Fruit fly (Drosophila melanogaster) whole organism, embryonic: ENCODE measurements around the gene CkIIalpha-i3.

ENCODE experiments used
- Atf3 ChIP-seq: fragments of 200-800 bp; sonication (Bioruptor generic); optimal IDR thresholded peaks from 3 replicates; lab custom pipeline; 2016; ENCODE audit warnings: missing biosample characterization, missing genetic modification characterization
- BtbVII ChIP-seq: fragments of 200-800 bp; sonication (Bioruptor generic); optimal IDR thresholded peaks from 3 replicates; lab custom pipeline; 2017; ENCODE audit warnings: missing biosample characterization, mild to moderate bottlenecking, missing genetic modification characterization
- Bteb2 ChIP-seq: fragments of 200-800 bp; sonication (Bioruptor generic); optimal IDR thresholded peaks from 2 replicates; lab custom pipeline; 2016; ENCODE audit warnings: missing biosample characterization, missing genetic modification characterization
- CG10209 ChIP-seq: fragments of 200-800 bp; sonication (Bioruptor generic); optimal IDR thresholded peaks from 3 replicates; lab custom pipeline; 2017; ENCODE audit warnings: missing biosample characterization, mild to moderate bottlenecking, missing genetic modification characterization, missing genetic modification reagents
- CG10274 ChIP-seq: fragments of 200-800 bp; sonication (Bioruptor generic); optimal IDR thresholded peaks from 3 replicates; lab custom pipeline; 2017; ENCODE audit warnings: missing biosample characterization, mild to moderate bottlenecking, missing genetic modification characterization
- CG11398 ChIP-seq: fragments of 200-800 bp; sonication (Bioruptor generic); optimal IDR thresholded peaks from 2 replicates; lab custom pipeline; 2016; ENCODE audit warnings: missing biosample characterization, missing genetic modification characterization
- CG12391 ChIP-seq: fragments of 200-800 bp; sonication (Bioruptor generic); optimal IDR thresholded peaks from 3 replicates; lab custom pipeline; 2018; ENCODE audit warnings: missing biosample characterization, mild to moderate bottlenecking, missing genetic modification characterization, moderate library complexity
- CG13624 ChIP-seq: fragments of 200-800 bp; sonication (Bioruptor generic); optimal IDR thresholded peaks from 2 replicates; lab custom pipeline; 2016; ENCODE audit warnings: missing biosample characterization, missing genetic modification characterization
- CG14441 ChIP-seq: fragments of 200-800 bp; sonication (Bioruptor generic); IDR thresholded peaks from 2 replicates; pipeline ENCODE4 v1.3.6; 2022; ENCODE audit warnings: missing biosample characterization, missing genetic modification characterization
- CG1602 ChIP-seq: fragments of 200-800 bp; sonication (Bioruptor generic); optimal IDR thresholded peaks from 3 replicates; lab custom pipeline; 2016; ENCODE audit warnings: missing biosample characterization, missing genetic modification characterization
- CG18476 ChIP-seq: fragments of 200-800 bp; sonication (Bioruptor generic); optimal IDR thresholded peaks from 2 replicates; lab custom pipeline; 2016; ENCODE audit warnings: missing biosample characterization, mild to moderate bottlenecking, missing genetic modification characterization
- CG18764 ChIP-seq: fragments of 200-800 bp; sonication (Bioruptor generic); optimal IDR thresholded peaks from 3 replicates; lab custom pipeline; 2016; ENCODE audit warnings: missing biosample characterization, missing genetic modification characterization
- CG31365 ChIP-seq: fragments of 200-800 bp; sonication (Bioruptor generic); optimal IDR thresholded peaks from 2 replicates; lab custom pipeline; 2018; ENCODE audit warnings: missing biosample characterization, mild to moderate bottlenecking, missing genetic modification characterization
- CG3838 ChIP-seq: fragments of 200-800 bp; sonication (Bioruptor generic); optimal IDR thresholded peaks from 3 replicates; lab custom pipeline; 2016; ENCODE audit warnings: missing biosample characterization, missing genetic modification characterization
- CG6791 ChIP-seq: fragments of 200-800 bp; sonication (Bioruptor generic); IDR thresholded peaks from 3 replicates; pipeline ENCODE4 v1.3.6; 2022; ENCODE audit warnings: missing biosample characterization, missing genetic modification characterization; ENCODE audit not compliant: partially characterized antibody
- CG7372 ChIP-seq: fragments of 200-800 bp; sonication (Bioruptor generic); IDR thresholded peaks from 2 replicates; pipeline ENCODE4 v1.3.6; 2022; ENCODE audit warnings: missing biosample characterization, missing genetic modification characterization
- CG7839 ChIP-seq: fragments of 200-800 bp; sonication (Bioruptor generic); optimal IDR thresholded peaks from 3 replicates; lab custom pipeline; 2018; ENCODE audit warnings: missing biosample characterization, mild to moderate bottlenecking, missing genetic modification characterization, moderate library complexity
- CG8359 ChIP-seq: fragments of 200-800 bp; sonication (Bioruptor generic); optimal IDR thresholded peaks from 2 replicates; lab custom pipeline; 2017; ENCODE audit warnings: missing biosample characterization, mild to moderate bottlenecking, missing genetic modification characterization, borderline replicate concordance
- Dfd ChIP-seq, 2 experiments: fragments of >200 bp; optimal IDR thresholded peaks; 2 replicates each; lab custom pipeline; 2017; ENCODE audit warnings: missing biosample characterization in 2 of 2, missing genetic modification characterization in 2 of 2
- Dll ChIP-seq: fragments of 200-800 bp; sonication (Bioruptor generic); IDR thresholded peaks from 4 replicates; pipeline ENCODE4 v1.3.6; 2022; ENCODE audit warnings: missing biosample characterization, missing genetic modification characterization; ENCODE audit not compliant: partially characterized antibody
- Drgx ChIP-seq: fragments of 200-800 bp; sonication (Bioruptor generic); IDR thresholded peaks from 2 replicates; pipeline ENCODE4 v1.3.6; 2022; ENCODE audit warnings: missing biosample characterization, missing genetic modification characterization
- H15 ChIP-seq: fragments of 200-800 bp; sonication (Bioruptor generic); IDR thresholded peaks from 3 replicates; pipeline ENCODE4 v1.3.6; 2022; ENCODE audit warnings: missing biosample characterization, missing genetic modification characterization
- Jarid2 ChIP-seq: fragments of 200-800 bp; sonication (Bioruptor generic); optimal IDR thresholded peaks from 3 replicates; lab custom pipeline; 2017; ENCODE audit warnings: mild to moderate bottlenecking, missing biosample characterization, missing genetic modification reagents, missing genetic modification characterization
- NfI ChIP-seq: fragments of 200-800 bp; sonication (Bioruptor generic); optimal IDR thresholded peaks from 3 replicates; lab custom pipeline; 2018; ENCODE audit warnings: missing biosample characterization, mild to moderate bottlenecking, missing genetic modification characterization, moderate library complexity
- PHDP ChIP-seq: fragments of 200-800 bp; sonication (Bioruptor generic); optimal IDR thresholded peaks from 3 replicates; lab custom pipeline; 2018; ENCODE audit warnings: missing biosample characterization, mild to moderate bottlenecking, missing genetic modification characterization, moderate library complexity
- Rfx ChIP-seq: fragments of 200-800 bp; sonication (Bioruptor generic); IDR thresholded peaks from 2 replicates; pipeline ENCODE4 v1.3.6; 2022; ENCODE audit warnings: missing biosample characterization, missing genetic modification characterization
- Sin3A ChIP-seq: fragments of >200 bp; optimal IDR thresholded peaks from 2 replicates; lab custom pipeline; 2018
- Tbp ChIP-seq: fragments of >200 bp; optimal IDR thresholded peaks from 2 replicates; lab custom pipeline; 2018; ENCODE audit warnings: missing biosample characterization, missing genetic modification characterization
- abd-A ChIP-seq: fragments of 200-800 bp; sonication (Bioruptor generic); optimal IDR thresholded peaks from 3 replicates; lab custom pipeline; 2019; ENCODE audit warnings: missing biosample characterization, mild to moderate bottlenecking, missing genetic modification characterization, moderate library complexity
- amos ChIP-seq: fragments of 200-800 bp; sonication (Bioruptor generic); IDR thresholded peaks from 2 replicates; pipeline ENCODE4 v1.3.6; 2022; ENCODE audit warnings: missing biosample characterization, missing genetic modification characterization; ENCODE audit not compliant: partially characterized antibody
- ase ChIP-seq: fragments of 200-800 bp; sonication (Bioruptor generic); IDR thresholded peaks from 3 replicates; pipeline ENCODE4 v1.3.6; 2022; ENCODE audit warnings: missing biosample characterization, missing genetic modification characterization
- bigmax ChIP-seq: fragments of 200-800 bp; sonication (Bioruptor generic); optimal IDR thresholded peaks from 2 replicates; lab custom pipeline; 2018; ENCODE audit warnings: missing biosample characterization, mild to moderate bottlenecking, missing genetic modification characterization
- chm ChIP-seq: fragments of 200-800 bp; sonication (Bioruptor generic); IDR thresholded peaks from 2 replicates; pipeline ENCODE4 v1.3.6; 2022; ENCODE audit warnings: missing biosample characterization, missing genetic modification characterization
- emc ChIP-seq: fragments of 200-800 bp; sonication (Bioruptor generic); optimal IDR thresholded peaks from 2 replicates; lab custom pipeline; 2016; ENCODE audit warnings: missing biosample characterization, missing genetic modification characterization
- ham ChIP-seq: fragments of 200-800 bp; sonication (Bioruptor generic); IDR thresholded peaks from 2 replicates; pipeline ENCODE4 v1.3.6; 2022; ENCODE audit warnings: missing biosample characterization, missing genetic modification characterization
- kah ChIP-seq: fragments of 200-800 bp; sonication (Bioruptor generic); optimal IDR thresholded peaks from 2 replicates; lab custom pipeline; 2018; ENCODE audit warnings: missing biosample characterization, mild to moderate bottlenecking, missing genetic modification characterization
- mld ChIP-seq: fragments of 200-800 bp; sonication (Bioruptor generic); IDR thresholded peaks from 3 replicates; pipeline ENCODE4 v1.3.6; 2022; ENCODE audit warnings: missing biosample characterization, missing genetic modification characterization; ENCODE audit not compliant: partially characterized antibody
- nau ChIP-seq: fragments of 200-800 bp; sonication (Bioruptor generic); optimal IDR thresholded peaks from 3 replicates; lab custom pipeline; 2017; ENCODE audit warnings: missing biosample characterization, mild to moderate bottlenecking, missing genetic modification characterization, missing genetic modification reagents
- oc ChIP-seq: fragments of 200-800 bp; sonication (Bioruptor generic); optimal IDR thresholded peaks from 2 replicates; lab custom pipeline; 2018; ENCODE audit warnings: missing biosample characterization, mild to moderate bottlenecking, missing genetic modification characterization, moderate library complexity
- odd ChIP-seq: fragments of 200-800 bp; sonication (Bioruptor generic); optimal IDR thresholded peaks from 2 replicates; lab custom pipeline; 2017; ENCODE audit warnings: missing biosample characterization, mild to moderate bottlenecking, missing genetic modification characterization
- pzg ChIP-seq: fragments of 200-800 bp; sonication (Bioruptor generic); optimal IDR thresholded peaks from 3 replicates; lab custom pipeline; 2018; ENCODE audit warnings: missing biosample characterization, mild to moderate bottlenecking, missing genetic modification characterization, moderate library complexity
- sens-2 ChIP-seq: fragments of 200-800 bp; sonication (Bioruptor generic); IDR thresholded peaks from 2 replicates; pipeline ENCODE4 v1.3.6; 2022; ENCODE audit warnings: missing biosample characterization, missing genetic modification characterization
- sima ChIP-seq: fragments of 200-800 bp; sonication (Bioruptor generic); optimal IDR thresholded peaks from 2 replicates; lab custom pipeline; 2016; ENCODE audit warnings: missing biosample characterization, missing genetic modification characterization
- sob ChIP-seq: fragments of 200-800 bp; sonication (Bioruptor generic); IDR thresholded peaks from 2 replicates; pipeline ENCODE4 v1.3.6; 2022; ENCODE audit warnings: missing biosample characterization, missing genetic modification characterization
- stc ChIP-seq: fragments of 200-800 bp; sonication (Bioruptor generic); IDR thresholded peaks from 2 replicates; pipeline ENCODE4 v1.3.6; 2022; ENCODE audit warnings: missing biosample characterization, missing genetic modification characterization
- sug ChIP-seq: fragments of 200-800 bp; optimal IDR thresholded peaks from 2 replicates; lab custom pipeline; 2019; ENCODE audit warnings: missing biosample characterization, mild to moderate bottlenecking, missing genetic modification characterization, moderate library complexity
- unpg ChIP-seq: fragments of 200-800 bp; sonication (Bioruptor generic); optimal IDR thresholded peaks from 3 replicates; lab custom pipeline; 2018; ENCODE audit warnings: missing biosample characterization, mild to moderate bottlenecking, missing genetic modification characterization, moderate library complexity
- vvl ChIP-seq: fragments of 200-800 bp; sonication (Bioruptor generic); IDR thresholded peaks from 2 replicates; pipeline ENCODE4 v1.3.6; 2022; ENCODE audit warnings: missing biosample characterization, missing genetic modification characterization
- zen ChIP-seq: fragments of 200-800 bp; sonication (Bioruptor generic); optimal IDR thresholded peaks from 3 replicates; lab custom pipeline; 2018; ENCODE audit warnings: missing biosample characterization, mild to moderate bottlenecking, missing genetic modification characterization, moderate library complexity
- zfh1 ChIP-seq: fragments of 200-800 bp; sonication (Bioruptor generic); IDR thresholded peaks from 3 replicates; pipeline ENCODE4 v1.3.6; 2022; ENCODE audit warnings: missing biosample characterization, missing genetic modification characterization

Gene CkIIalpha-i3

dm6 chr3L:698748-699367 lies 11.5 kb downstream of the CkIIalpha-i3 start, which contains the start of gene CG13894 (continued):
- TF ChIP-seq oc (peak; percentile 61), CG10209 (no peak), CG18764 (GFP tag; lab: Kevin White, UChicago) (no peak), Drgx (GFP tag; lab: Robert Waterston, UW) (peak; percentile 31; the same call in 1 of the 2 replicates), sima (GFP tag; lab: Kevin White, UChicago) (no peak), CG3838 (GFP tag; lab: Kevin White, UChicago) (peak; percentile 12), ham (no peak), abd-A (tag; lab: Kevin White, UChicago) (peak; percentile 66), Atf3 (peak; percentile 3), Dfd (GFP tag; optimal IDR thresholded peaks at IDR 0.05; lab: Kevin White, UChicago) (no peak), Sin3A (lab: Kevin White, UChicago) (no peak), Dll (0 out of 4 replicates have a peak, but pooled peaks have one; percentile 38), CG14441 (no peak), Rfx (GFP tag; lab: Robert Waterston, UW) (0 out of 2 replicates have a peak, but pooled peaks have one; percentile 6), CG18476 (no peak), Bteb2 (GFP tag; lab: Kevin White, UChicago) (peak; percentile 37), mld (GFP tag; lab: Robert Waterston, UW) (no peak), chm (GFP tag; lab: Robert Waterston, UW) (peak; percentile 77), NfI (no peak), zen (tag; lab: Kevin White, UChicago) (no peak), BtbVII (GFP tag; lab: Kevin White, UChicago) (peak; percentile 52), CG11398 (GFP tag; lab: Kevin White, UChicago) (peak; percentile 40), CG31365 (no peak), ase (GFP tag; lab: Robert Waterston, UW) (no peak; the same call in 2 of the 3 replicates), vvl (peak; percentile 54), CG10274 (GFP tag; lab: Kevin White, UChicago) (peak; percentile 21), CG7372 (GFP tag; lab: Robert Waterston, UW) (peak; percentile 78), Tbp (GFP tag; lab: Kevin White, UChicago) (no peak), CG8359 (GFP tag; lab: Kevin White, UChicago) (no peak), CG13624 (GFP tag; lab: Kevin White, UChicago) (peak; percentile 47), bigmax (GFP tag; lab: Kevin White, UChicago) (no peak), amos (GFP tag; lab: Robert Waterston, UW) (peak; percentile 31; the same call in 1 of the 2 replicates), odd (GFP tag; lab: Kevin White, UChicago) (no peak), nau (GFP tag; lab: Kevin White, UChicago) (no peak), sug (no peak), CG12391 (no peak), unpg (GFP tag; lab: Kevin White, UChicago) (no peak), CG6791 (GFP tag; lab: Robert Waterston, UW) (peak; percentile 88), H15 (no peak), zfh1 (GFP tag; lab: Robert Waterston, UW) (no peak), kah (no peak), CG1602 (GFP tag; lab: Kevin White, UChicago) (no peak), stc (GFP tag; lab: Robert Waterston, UW) (no peak), PHDP (tag; lab: Kevin White, UChicago) (peak; percentile 19), pzg (GFP tag; lab: Kevin White, UChicago) (no peak), Jarid2 (GFP tag; lab: Kevin White, UChicago) (peak; percentile 63), CG7839 (no peak), sob (peak; percentile 29; the same call in 1 of the 2 replicates), sens-2 (GFP tag; lab: Robert Waterston, UW) (0 out of 2 replicates have a peak, but pooled peaks have one; percentile 22), emc (no peak)
